Fruit fly (Drosophila melanogaster): ENCODE data around the gene CG43450.

Gene CG43450

dm6 chr3R:12226239-12226638 is 31.1 kb downstream of the CG43450 start, which contains the start of gene CG12256:
Gene CG12256, minus strand, starts transcription at chr3R:12226339.
- TF ChIP-seq tai (GFP tag; optimal IDR thresholded peaks at IDR 0.05) (no peak), dsf (GFP tag; optimal IDR thresholded peaks at IDR 0.05; ENCODE audit: borderline replicate concordance) (no peak), Dfd (GFP tag; optimal IDR thresholded peaks at IDR 0.05) (no peak)

- TF ChIP-seq dl (GFP tag; optimal IDR thresholded peaks at IDR 0.05; ENCODE audit: insufficient read depth in 1 of 2, partially characterized antibody in 2 of 2) (no peak), tai (GFP tag; optimal IDR thresholded peaks at IDR 0.05) (no peak), Rel (GFP tag; optimal IDR thresholded peaks at IDR 0.05) (no peak), Rel (tag; optimal IDR thresholded peaks at IDR 0.05) (no peak), Hnf4 (GFP tag; optimal IDR thresholded peaks at IDR 0.05) (no peak)
These were observed 34.0 kb downstream of the CG43450 start, which contains the start of gene CG3916 for dm6 chr3R:12229113-12229512. Gene CG3916, plus strand, starts transcription at chr3R:12229413.

dm6 chr3R:12232629-12233028 is 37.5 kb downstream of the CG43450 start, which contains the start of gene Pglym87:
Gene Pglym87, minus strand, starts transcription at chr3R:12232729.
- no peak for TF ChIP-seq OdsH (GFP tag; optimal IDR thresholded peaks at IDR 0.05)
- TF ChIP-seq jim (GFP tag; optimal IDR thresholded peaks at IDR 0.05): no peak
- TF ChIP-seq dsf (GFP tag; optimal IDR thresholded peaks at IDR 0.05; ENCODE audit: borderline replicate concordance): no peak
- no peak for TF ChIP-seq fru (GFP tag; optimal IDR thresholded peaks at IDR 0.05)

dm6 chr3R:12234584-12234983 is 39.5 kb downstream of the CG43450 start, which contains the start of gene Cyp313a5:
Gene Cyp313a5, minus strand, starts transcription at chr3R:12234684.
- TF ChIP-seq tai (GFP tag; optimal IDR thresholded peaks at IDR 0.05) (no peak), Mio (GFP tag; optimal IDR thresholded peaks at IDR 0.05) (no peak), Dfd (GFP tag; optimal IDR thresholded peaks at IDR 0.05) (no peak), HLH106 (tag; optimal IDR thresholded peaks at IDR 0.05) (no peak), Myc (optimal IDR thresholded peaks at IDR 0.05) (no peak), CG32264 (GFP tag; optimal IDR thresholded peaks at IDR 0.05) (no peak), dsf (GFP tag; optimal IDR thresholded peaks at IDR 0.05; ENCODE audit: borderline replicate concordance) (no peak), lola (GFP tag; optimal IDR thresholded peaks at IDR 0.05) (no peak), Sp1 (GFP tag; optimal IDR thresholded peaks at IDR 0.05) (no peak), usp (GFP tag; optimal IDR thresholded peaks at IDR 0.05) (no peak), N (GFP tag; optimal IDR thresholded peaks at IDR 0.05) (no peak)

- TF ChIP-seq lola (GFP tag; optimal IDR thresholded peaks at IDR 0.05): no peak
- no peak for TF ChIP-seq HLH106 (tag; optimal IDR thresholded peaks at IDR 0.05)
- TF ChIP-seq sage (GFP tag; optimal IDR thresholded peaks at IDR 0.05): no peak
- no peak for TF ChIP-seq dmrt93B (GFP tag; optimal IDR thresholded peaks at IDR 0.05)
- no peak for TF ChIP-seq CrebA (GFP tag; optimal IDR thresholded peaks at IDR 0.05; ENCODE audit: borderline replicate concordance)
- no peak for TF ChIP-seq CG9705 (GFP tag; optimal IDR thresholded peaks at IDR 0.05)
- TF ChIP-seq Hr78 (GFP tag; optimal IDR thresholded peaks at IDR 0.05): no peak
These were observed 41.7 kb downstream of the CG43450 start, which contains the start of gene Cyp313a2 for dm6 chr3R:12236804-12237203. Gene Cyp313a2, minus strand, starts transcription at chr3R:12236904.

dm6 chr3R:12239166-12239565 is 44.1 kb downstream of the CG43450 start, which contains the start of gene Cyp313a3:
Gene Cyp313a3, minus strand, starts transcription at chr3R:12239266.
- TF ChIP-seq GATAd (GFP tag; optimal IDR thresholded peaks at IDR 0.05): no peak
- no peak for TF ChIP-seq CG9705 (GFP tag; optimal IDR thresholded peaks at IDR 0.05)
- no peak for TF ChIP-seq usp (GFP tag; optimal IDR thresholded peaks at IDR 0.05)
- TF ChIP-seq Hnf4 (GFP tag; optimal IDR thresholded peaks at IDR 0.05): no peak
- no peak for TF ChIP-seq ey (GFP tag; optimal IDR thresholded peaks at IDR 0.05)
- no peak for TF ChIP-seq Hr78 (GFP tag; optimal IDR thresholded peaks at IDR 0.05)
- no peak for TF ChIP-seq Vsx2 (GFP tag; optimal IDR thresholded peaks at IDR 0.05; ENCODE audit: partially characterized antibody)
- TF ChIP-seq Abd-B (GFP tag; optimal IDR thresholded peaks at IDR 0.05): no peak
- TF ChIP-seq N (GFP tag; optimal IDR thresholded peaks at IDR 0.05): no peak
- no peak for TF ChIP-seq Rel (GFP tag; optimal IDR thresholded peaks at IDR 0.05)
- TF ChIP-seq Rel (tag; optimal IDR thresholded peaks at IDR 0.05): no peak
- TF ChIP-seq br (GFP tag; optimal IDR thresholded peaks at IDR 0.05): no peak
- no peak for TF ChIP-seq tai (GFP tag; optimal IDR thresholded peaks at IDR 0.05)

Measured in whole organism, wandering third instar larva.